Fruit fly (Drosophila melanogaster): ENCODE measurements around the gene phol.

phol gene

DNA sequence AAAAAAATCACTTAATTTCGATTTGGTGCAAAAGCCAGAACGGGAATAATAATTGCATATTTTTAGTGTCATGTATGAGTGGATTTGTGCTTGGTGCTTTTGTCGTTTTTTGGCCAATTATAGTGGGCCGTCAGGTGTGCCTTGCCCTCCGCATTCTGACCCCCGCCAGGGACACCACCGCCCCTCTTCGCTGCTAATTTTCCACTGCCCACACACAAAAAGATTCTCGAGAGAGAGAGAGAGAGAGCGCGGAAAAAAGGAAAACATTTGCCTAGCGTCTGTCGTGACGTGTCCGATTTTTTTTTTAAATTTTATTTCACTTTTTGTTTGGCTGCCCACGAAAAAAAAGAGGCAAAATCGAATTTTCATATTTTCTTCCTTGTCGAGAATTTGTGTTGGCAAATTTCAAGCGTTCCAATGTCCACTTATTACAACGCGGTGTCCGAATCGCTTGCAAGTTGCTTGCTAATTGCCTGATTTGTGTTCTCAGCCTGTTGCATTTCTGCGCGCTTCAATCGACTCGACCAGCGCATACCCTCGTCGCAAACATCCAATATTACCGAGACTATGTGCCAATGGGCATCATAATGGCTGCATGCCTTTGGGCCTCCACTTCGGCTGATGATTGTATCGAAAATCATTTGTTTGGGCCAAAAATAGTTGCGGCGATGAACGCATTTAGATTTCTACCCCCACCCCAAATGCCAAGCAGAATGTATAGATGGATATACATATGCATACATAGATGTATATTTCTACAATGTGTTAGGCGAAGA lies 24.0 kb downstream of the phol start:
- no peak for TF ChIP-seq CG17801 (GFP tag; optimal IDR thresholded peaks at IDR 0.05; ENCODE audit: partially characterized antibody)

DNA sequence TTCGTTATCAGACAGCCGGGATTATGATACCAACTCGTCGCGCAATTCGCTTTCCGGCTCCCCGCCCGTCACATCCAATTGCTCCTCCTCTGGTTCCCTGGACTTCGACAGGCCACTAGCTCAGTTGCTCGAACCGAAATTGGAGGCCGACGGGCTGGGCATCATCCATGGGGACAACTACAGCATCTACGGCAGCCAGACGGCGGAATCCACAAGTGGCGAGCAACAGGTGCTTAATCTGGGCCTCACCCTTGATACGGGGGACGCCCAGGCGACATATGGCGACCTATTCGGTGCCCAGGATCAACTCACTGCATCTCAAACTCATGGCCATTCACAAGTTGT lies 25.5 kb downstream of the phol start:
- no peak for TF ChIP-seq CG17801 (GFP tag; optimal IDR thresholded peaks at IDR 0.05; ENCODE audit: partially characterized antibody)

DNA sequence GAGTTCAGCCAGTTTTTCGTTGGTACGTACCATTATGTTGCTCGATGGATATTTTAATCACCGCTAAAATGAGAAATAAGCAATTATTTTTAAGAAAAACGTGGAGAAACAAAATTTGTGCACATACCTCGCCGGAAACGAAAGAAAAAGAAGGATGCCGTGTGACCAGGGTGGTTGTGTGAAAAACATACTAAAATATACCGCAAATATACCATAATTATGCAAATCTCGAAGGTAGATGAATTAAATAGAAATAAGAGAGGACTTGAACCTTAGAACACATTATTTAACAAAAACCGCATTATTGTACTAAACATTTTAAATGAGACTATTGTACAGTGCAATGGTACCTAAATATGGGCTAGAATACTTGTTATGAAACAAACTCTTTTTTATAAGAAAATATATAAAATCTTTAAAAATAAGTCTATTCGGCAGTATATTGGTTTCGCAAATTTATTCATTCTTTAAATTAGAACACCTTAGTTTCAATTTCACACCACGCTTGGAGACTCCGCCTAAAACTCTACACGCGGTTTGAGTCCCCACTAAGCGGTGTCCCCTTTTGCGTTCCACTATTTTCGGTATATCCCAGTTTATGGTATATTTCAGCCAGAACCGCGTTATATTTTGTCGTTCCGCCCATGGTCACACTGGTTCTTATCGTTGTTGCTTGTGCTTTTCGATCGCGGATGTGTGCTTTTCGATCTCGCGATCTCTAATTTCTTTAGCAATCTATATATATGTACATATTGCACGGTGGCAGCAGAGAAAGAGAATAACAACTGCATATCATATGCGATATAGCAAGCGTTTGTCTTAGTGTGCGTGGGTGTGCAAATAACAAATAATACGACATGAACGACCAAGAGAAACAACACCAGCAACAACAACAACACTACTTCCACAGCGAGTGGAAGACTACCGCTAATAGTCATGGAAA lies 26.1 kb downstream of the phol start, which contains the start of the genes RpS17 and MTF-1:
Gene RpS17 (minus strand): TSS at position 157 of the 943 bp plus-strand sequence.
Gene MTF-1 (plus strand): TSS at position 648 of the 943 bp plus-strand sequence.
- TF ChIP-seq CG17801 (GFP tag; optimal IDR thresholded peaks at IDR 0.05; ENCODE audit: partially characterized antibody): peak; percentile 80

DNA sequence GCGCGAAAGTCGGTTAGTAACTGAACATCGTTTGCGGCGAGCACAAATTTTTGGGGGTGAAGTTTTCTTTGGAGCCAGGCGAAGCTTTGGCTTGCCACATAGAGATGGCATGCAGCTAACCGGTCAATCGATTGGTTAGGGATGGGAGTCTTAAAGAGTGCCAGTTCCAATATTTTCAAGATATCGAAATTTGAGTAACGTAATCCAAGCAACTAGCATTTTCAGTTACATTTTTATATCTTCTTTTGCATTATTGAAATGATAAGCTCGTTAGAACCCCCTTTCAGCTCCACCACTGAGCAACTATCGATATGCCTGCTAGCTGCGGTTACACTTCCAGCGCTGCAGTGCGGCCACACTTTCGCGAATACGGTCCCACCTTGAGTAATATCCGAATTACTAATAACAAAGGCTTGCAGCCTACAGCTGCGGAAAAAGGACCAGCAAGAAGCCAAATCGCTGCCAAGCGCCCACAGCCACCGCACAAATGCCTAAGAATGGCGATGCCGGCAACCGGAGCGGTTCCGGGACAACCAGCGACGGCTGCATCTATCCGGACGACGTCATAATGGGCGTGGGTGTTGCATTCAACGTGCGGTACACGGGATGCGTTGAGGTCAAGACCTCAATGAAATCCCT lies 29.3 kb downstream of the phol start, which contains the start of the genes Atat and Shc:
Gene Atat (minus strand): TSS at position 103 of the 639 bp plus-strand sequence.
Gene Shc (plus strand): TSS at position 355 of the 639 bp plus-strand sequence.
- TF ChIP-seq CG17801 (GFP tag; optimal IDR thresholded peaks at IDR 0.05; ENCODE audit: partially characterized antibody): peak; percentile 97

DNA sequence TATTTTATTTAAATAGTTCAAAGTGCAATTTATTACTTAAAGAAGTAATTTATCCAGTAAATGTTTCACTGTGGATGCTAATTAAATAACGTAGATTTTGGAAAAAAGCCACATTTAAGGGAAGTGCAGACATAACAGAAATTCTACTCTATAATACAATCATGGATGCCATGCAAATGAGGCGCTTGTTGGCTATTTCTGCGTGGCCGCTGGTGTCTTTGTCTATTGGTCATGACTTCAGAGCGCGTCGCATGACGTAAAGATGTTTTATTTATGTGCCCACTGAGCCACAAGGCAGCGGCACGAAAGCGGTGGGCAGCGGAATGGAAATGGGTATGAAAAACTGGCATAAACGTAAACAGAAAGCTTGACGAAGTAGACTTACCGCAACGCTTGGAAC lies 30.2 kb downstream of the phol start:
- TF ChIP-seq CG17801 (GFP tag; optimal IDR thresholded peaks at IDR 0.05; ENCODE audit: partially characterized antibody): no peak

DNA sequence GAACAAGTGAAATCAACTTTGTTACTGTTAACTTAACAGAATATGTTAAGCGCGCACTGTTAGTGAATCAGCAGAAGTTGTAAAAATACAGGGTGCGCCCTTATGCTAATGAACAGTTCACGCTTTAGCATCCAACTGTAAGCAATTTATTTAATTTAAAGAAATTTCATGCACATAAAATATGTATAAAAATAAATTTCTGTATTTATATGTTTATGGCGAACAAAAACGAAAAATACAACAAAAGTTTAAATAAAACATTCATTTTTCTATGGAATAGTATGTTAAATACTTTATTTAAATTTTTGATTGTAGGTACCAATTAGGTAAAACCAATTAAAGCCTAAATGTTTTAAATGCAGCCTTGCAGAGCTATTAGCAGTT lies 31.6 kb downstream of the phol start:
- peak; percentile 11 for TF ChIP-seq CG17801 (GFP tag; optimal IDR thresholded peaks at IDR 0.05; ENCODE audit: partially characterized antibody)

DNA sequence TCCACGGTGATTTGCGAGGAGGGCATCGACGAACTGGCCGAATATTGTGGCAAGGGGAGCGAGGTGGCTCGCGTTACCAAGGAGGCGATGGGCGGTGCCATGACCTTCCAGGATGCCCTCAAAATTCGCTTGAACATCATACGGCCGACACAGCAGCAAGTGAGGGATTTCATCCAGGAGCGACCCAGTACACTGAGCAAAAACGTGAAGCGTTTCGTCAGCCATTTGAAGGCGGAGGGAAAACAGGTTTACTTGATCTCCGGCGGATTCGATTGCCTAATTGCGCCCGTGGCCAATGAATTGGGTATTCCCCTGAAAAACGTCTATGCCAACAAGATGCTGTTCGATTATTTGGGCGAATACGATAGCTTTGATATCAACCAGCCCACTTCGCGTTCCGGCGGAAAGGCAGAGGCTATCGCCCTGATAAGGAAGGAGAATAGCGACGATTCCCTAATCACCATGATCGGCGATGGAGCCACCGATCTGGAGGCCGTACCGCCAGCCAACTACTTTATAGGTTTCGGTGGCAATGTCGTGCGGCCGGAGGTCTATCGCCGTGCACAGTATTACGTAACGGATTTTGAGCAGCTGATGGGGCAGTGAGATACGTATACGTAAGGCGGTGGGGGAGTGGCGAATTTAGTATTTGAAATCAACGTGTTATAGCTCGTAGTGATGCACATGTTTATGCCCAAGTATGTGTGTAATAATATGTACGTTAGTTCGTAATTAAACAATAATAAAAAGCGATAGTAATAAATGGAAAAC lies 32.1 kb downstream of the phol start:
- no peak for TF ChIP-seq CG17801 (GFP tag; optimal IDR thresholded peaks at IDR 0.05; ENCODE audit: partially characterized antibody)

DNA sequence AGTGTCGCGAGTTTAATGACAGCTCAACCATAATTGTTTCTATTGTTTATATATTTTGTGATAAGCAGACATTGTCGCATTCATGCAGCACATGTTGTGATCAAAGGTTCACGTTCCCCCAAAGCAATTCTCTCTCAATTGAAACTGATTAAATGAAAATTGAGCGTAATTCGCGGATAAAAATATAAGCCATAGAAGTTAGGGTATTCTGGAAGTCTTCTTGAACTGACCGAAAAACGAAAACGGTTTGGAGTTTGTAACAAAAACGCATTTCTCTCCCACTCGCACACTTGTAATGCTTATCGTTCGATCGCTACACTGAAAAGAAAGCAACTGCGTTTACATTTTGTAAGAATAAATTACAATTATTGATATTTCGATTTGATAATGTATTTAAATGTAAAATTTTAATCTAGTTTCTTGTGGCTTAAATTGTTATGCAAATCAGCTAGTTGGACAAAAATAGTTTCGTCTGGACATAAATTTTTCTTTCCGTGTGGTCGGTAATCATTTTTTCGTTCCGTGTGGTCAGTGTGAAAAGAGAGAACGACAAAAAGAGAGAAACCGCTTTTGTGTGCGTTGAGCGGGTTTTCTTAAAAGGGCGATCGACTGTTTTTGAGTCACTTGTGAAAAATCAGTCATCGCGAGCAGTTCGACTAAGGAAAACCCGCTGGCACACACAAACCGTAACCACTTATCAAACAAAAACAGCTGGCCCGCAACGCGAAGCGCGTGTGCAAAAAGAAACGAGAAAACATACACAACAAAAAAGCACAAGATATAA lies 33.3 kb downstream of the phol start, which contains the start of gene aay:
Gene aay (plus strand): TSS at position 618 of the 784 bp plus-strand sequence.
- TF ChIP-seq CG17801 (GFP tag; optimal IDR thresholded peaks at IDR 0.05; ENCODE audit: partially characterized antibody): peak; percentile 100

DNA sequence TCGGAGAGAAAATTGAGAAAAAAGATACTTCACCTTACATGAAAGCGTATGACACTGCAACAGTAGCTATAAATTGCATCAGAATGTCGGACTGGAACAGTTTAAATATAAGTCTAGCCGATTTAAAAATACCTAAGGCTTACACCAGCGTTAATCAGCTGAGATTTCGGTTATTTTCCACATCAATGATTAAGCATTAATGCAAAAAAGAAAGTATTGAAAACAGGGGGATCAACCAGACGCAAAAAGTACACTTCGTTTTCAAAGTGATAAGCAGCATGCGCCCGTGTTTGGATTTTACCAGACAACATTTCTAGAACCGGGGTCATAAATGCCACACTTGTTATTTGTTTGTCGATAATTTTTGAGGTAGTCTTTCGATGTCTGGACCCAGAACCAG lies 33.9 kb downstream of the phol start:
- no peak for TF ChIP-seq CG17801 (GFP tag; optimal IDR thresholded peaks at IDR 0.05; ENCODE audit: partially characterized antibody)

DNA sequence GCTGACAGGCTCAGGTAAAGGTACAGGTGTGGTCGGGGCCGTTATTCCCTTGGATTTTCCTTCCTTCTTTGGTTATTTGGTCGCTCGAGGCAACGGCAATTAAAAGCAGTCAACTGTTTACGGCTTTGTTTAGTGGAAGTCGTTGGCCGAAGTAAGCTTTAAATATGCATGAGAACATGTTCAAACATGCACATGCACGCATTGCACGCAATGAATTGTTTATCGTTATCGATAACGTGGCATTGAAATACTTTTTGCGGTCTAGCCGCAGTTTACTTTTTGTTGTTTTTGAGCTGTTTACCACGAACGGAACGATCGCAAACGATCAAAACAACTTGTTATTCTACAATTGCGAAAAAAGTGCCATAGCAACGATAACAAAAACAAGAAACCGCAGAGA lies 34.5 kb downstream of the phol start:
- TF ChIP-seq CG17801 (GFP tag; optimal IDR thresholded peaks at IDR 0.05; ENCODE audit: partially characterized antibody): no peak

DNA sequence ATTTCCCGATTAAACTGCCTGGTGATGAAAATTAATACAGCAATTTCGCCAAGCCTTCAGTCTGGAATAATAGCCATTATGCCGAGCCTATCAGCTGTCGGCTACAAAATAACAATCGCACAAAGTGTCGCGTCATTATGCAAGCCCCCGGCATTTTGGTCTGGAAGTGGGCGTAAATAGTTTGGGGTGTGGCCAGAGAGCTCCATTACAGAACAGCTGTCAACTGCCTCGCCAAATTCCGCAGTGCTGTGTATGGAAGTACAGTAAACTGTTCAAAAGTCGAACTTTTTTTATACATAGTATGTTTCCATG lies 35.3 kb downstream of the phol start:
- no peak for TF ChIP-seq CG17801 (GFP tag; optimal IDR thresholded peaks at IDR 0.05; ENCODE audit: partially characterized antibody)

DNA sequence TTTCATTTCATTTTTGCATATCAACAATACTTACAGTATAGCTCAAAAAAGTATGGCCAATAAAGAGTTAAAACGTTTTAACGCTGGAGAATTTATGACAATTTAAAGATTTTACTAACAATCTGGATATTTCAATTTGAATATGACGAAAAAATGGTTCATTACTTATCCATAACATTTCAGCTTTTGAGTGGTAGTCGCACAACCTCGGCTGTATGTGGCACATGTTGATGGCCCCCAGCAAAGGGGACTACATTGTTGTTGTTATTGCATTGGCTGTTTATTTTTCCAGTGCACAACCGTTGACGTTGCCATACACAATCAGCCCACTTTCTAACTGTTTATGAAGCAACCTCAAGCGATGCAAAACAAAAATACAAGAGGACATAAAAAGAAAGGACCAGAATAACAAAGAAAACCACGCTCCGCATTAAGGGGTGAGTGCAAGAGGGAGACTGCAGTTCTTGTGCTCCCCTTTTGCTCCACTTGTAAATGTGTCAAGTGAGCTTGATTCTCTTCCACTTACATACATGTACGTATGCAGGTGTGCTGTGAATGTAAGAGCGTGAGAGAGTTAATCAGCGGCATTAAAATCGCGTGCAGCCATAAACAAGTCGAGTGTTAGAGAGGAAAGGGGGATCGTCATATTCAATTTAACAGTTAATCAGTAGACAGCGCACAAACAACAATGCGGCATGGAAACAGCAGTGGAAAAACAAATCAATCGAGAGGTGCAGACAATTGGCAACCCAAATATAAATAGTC lies 35.8 kb downstream of the phol start:
- peak; percentile 98 for TF ChIP-seq CG17801 (GFP tag; optimal IDR thresholded peaks at IDR 0.05; ENCODE audit: partially characterized antibody)

DNA sequence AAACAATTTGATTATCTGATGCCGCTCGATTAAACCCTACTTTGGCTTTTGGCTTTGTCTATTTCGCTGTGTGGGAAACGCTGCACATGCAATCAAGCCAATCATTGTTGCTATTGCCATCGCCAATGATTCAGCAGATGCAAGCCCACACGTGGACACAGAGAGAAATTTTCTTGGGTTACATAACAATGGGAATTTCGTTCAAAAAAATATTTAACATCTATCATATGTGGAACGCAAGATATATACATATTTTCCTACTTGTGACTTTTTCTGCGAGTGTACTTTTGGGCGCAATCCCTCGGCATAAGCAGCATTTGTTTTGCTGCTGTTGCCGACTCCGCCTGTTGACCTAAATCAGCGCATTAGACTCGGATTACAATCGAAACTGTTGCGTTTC lies 36.8 kb downstream of the phol start:
- peak; percentile 38 for TF ChIP-seq CG17801 (GFP tag; optimal IDR thresholded peaks at IDR 0.05; ENCODE audit: partially characterized antibody)

Data from ovary, adult (tissue).